Fruit fly (Drosophila melanogaster) whole organism, embryonic: ENCODE results near the gene CG32192.

Source experiments
- Atf-2 ChIP-seq: fragments of 200-800 bp; sonication (Bioruptor generic); optimal IDR thresholded peaks from 2 replicates; lab custom pipeline; 2016; ENCODE audit warnings: missing biosample characterization, missing genetic modification characterization
- B-H2 ChIP-seq: fragments of 200-800 bp; sonication (Bioruptor generic); optimal IDR thresholded peaks from 2 replicates; lab custom pipeline; 2018; ENCODE audit warnings: missing biosample characterization, mild to moderate bottlenecking, missing genetic modification characterization
- CG10565 ChIP-seq: fragments of 200-800 bp; sonication (Bioruptor generic); optimal IDR thresholded peaks from 3 replicates; lab custom pipeline; 2016; ENCODE audit warnings: missing biosample characterization, mild to moderate bottlenecking, missing genetic modification characterization
- CG11696 ChIP-seq: fragments of 200-800 bp; sonication (Bioruptor generic); IDR thresholded peaks from 2 replicates; pipeline ENCODE4 v1.3.6; 2022; ENCODE audit warnings: missing biosample characterization, missing genetic modification characterization
- CG14014 ChIP-seq: fragments of 200-800 bp; sonication (Bioruptor generic); IDR thresholded peaks from 2 replicates; pipeline ENCODE4 v1.3.6; 2022; ENCODE audit warnings: missing biosample characterization, missing genetic modification characterization
- CG14050 ChIP-seq: fragments of 200-800 bp; sonication (Bioruptor generic); IDR thresholded peaks from 3 replicates; pipeline ENCODE4 v1.3.6; 2022; ENCODE audit warnings: missing biosample characterization, missing genetic modification characterization
- CG15269 ChIP-seq: fragments of 200-800 bp; sonication (Bioruptor generic); optimal IDR thresholded peaks from 2 replicates; lab custom pipeline; 2018; ENCODE audit warnings: missing biosample characterization, mild to moderate bottlenecking, missing genetic modification characterization, moderate library complexity
- CG1529 ChIP-seq: fragments of 200-800 bp; sonication (Bioruptor generic); optimal IDR thresholded peaks from 3 replicates; lab custom pipeline; 2018; ENCODE audit warnings: missing biosample characterization, missing genetic modification characterization
- CG15479 ChIP-seq: fragments of 200-800 bp; sonication (Bioruptor generic); optimal IDR thresholded peaks from 3 replicates; lab custom pipeline; 2019; ENCODE audit warnings: missing biosample characterization, mild to moderate bottlenecking, missing genetic modification characterization, moderate library complexity
- CG16815 ChIP-seq: fragments of 200-800 bp; sonication (Bioruptor generic); optimal IDR thresholded peaks from 3 replicates; lab custom pipeline; 2017; ENCODE audit warnings: missing biosample characterization, mild to moderate bottlenecking, missing genetic modification characterization
- CG17568 ChIP-seq: fragments of 200-800 bp; sonication (Bioruptor generic); optimal IDR thresholded peaks from 2 replicates; lab custom pipeline; 2018; ENCODE audit warnings: missing biosample characterization, mild to moderate bottlenecking, missing genetic modification characterization, moderate library complexity
- CG3407 ChIP-seq: fragments of 200-800 bp; sonication (Bioruptor generic); optimal IDR thresholded peaks from 2 replicates; lab custom pipeline; 2018; ENCODE audit warnings: missing biosample characterization, mild to moderate bottlenecking, missing genetic modification characterization
- CG34376 ChIP-seq: fragments of 200-800 bp; sonication (Bioruptor generic); optimal IDR thresholded peaks from 2 replicates; lab custom pipeline; 2018; ENCODE audit warnings: missing biosample characterization, mild to moderate bottlenecking, missing genetic modification characterization
- CG6689 ChIP-seq: fragments of 200-800 bp; sonication (Bioruptor generic); IDR thresholded peaks from 2 replicates; pipeline ENCODE4 v1.3.6; 2022; ENCODE audit warnings: missing biosample characterization, missing genetic modification characterization
- CG8765 ChIP-seq: fragments of 200-800 bp; sonication (Bioruptor generic); IDR thresholded peaks from 2 replicates; pipeline ENCODE4 v1.3.6; 2022; ENCODE audit warnings: missing biosample characterization, missing genetic modification characterization
- CG9817 ChIP-seq: fragments of 200-800 bp; sonication (Bioruptor generic); optimal IDR thresholded peaks from 2 replicates; lab custom pipeline; 2018; ENCODE audit warnings: missing biosample characterization, mild to moderate bottlenecking, missing genetic modification characterization, moderate library complexity
- Camta ChIP-seq: fragments of 200-800 bp; sonication (Bioruptor generic); optimal IDR thresholded peaks from 2 replicates; lab custom pipeline; 2016; ENCODE audit warnings: missing biosample characterization, missing genetic modification characterization
- Chrac-16 ChIP-seq: fragments of 200-800 bp; sonication (Bioruptor generic); optimal IDR thresholded peaks from 3 replicates; lab custom pipeline; 2016; ENCODE audit warnings: missing biosample characterization, missing genetic modification characterization
- Dbx ChIP-seq: fragments of 200-800 bp; sonication (Bioruptor generic); IDR thresholded peaks from 3 replicates; pipeline ENCODE4 v1.3.6; 2022; ENCODE audit warnings: missing biosample characterization, missing genetic modification characterization
- Elba2 ChIP-seq: fragments of 200-800 bp; sonication (Bioruptor generic); optimal IDR thresholded peaks from 3 replicates; lab custom pipeline; 2016; ENCODE audit warnings: missing biosample characterization, missing genetic modification characterization
- GATAe ChIP-seq: fragments of 200-800 bp; sonication (Bioruptor generic); conservative IDR thresholded peaks from 2 replicates; pipeline ENCODE4 v1.3.6; 2022; ENCODE audit warnings: missing biosample characterization, missing genetic modification characterization
- Gsc ChIP-seq: fragments of 200-800 bp; sonication (Bioruptor generic); IDR thresholded peaks from 2 replicates; pipeline ENCODE4 v1.3.6; 2022; ENCODE audit warnings: missing biosample characterization, missing genetic modification characterization
- HHEX ChIP-seq: fragments of 200-800 bp; sonication (Bioruptor generic); optimal IDR thresholded peaks from 3 replicates; lab custom pipeline; 2017; ENCODE audit warnings: missing biosample characterization, mild to moderate bottlenecking, missing genetic modification characterization, missing genetic modification reagents
- HmgD ChIP-seq: fragments of 200-800 bp; sonication (Bioruptor generic); optimal IDR thresholded peaks from 3 replicates; lab custom pipeline; 2016; ENCODE audit warnings: missing biosample characterization, missing genetic modification characterization
- Jarid2 ChIP-seq: fragments of 200-800 bp; sonication (Bioruptor generic); optimal IDR thresholded peaks from 3 replicates; lab custom pipeline; 2017; ENCODE audit warnings: mild to moderate bottlenecking, missing biosample characterization, missing genetic modification reagents, missing genetic modification characterization
- NK7.1 ChIP-seq: fragments of 200-800 bp; sonication (Bioruptor generic); optimal IDR thresholded peaks from 3 replicates; lab custom pipeline; 2016; ENCODE audit warnings: missing biosample characterization, missing genetic modification characterization
- Oli ChIP-seq: fragments of 200-800 bp; sonication (Bioruptor generic); optimal IDR thresholded peaks from 2 replicates; lab custom pipeline; 2018; ENCODE audit warnings: missing biosample characterization, mild to moderate bottlenecking, missing genetic modification characterization, moderate library complexity
- aop ChIP-seq: fragments of 200-800 bp; sonication (Bioruptor generic); IDR thresholded peaks from 2 replicates; pipeline ENCODE4 v1.3.6; 2022; ENCODE audit warnings: missing biosample characterization, missing genetic modification characterization
- az2 ChIP-seq: fragments of 200-800 bp; sonication (Bioruptor generic); optimal IDR thresholded peaks from 3 replicates; lab custom pipeline; 2016; ENCODE audit warnings: missing biosample characterization, missing genetic modification characterization
- btn ChIP-seq: fragments of 200-800 bp; sonication (Bioruptor generic); optimal IDR thresholded peaks from 2 replicates; lab custom pipeline; 2016; ENCODE audit warnings: missing biosample characterization, missing genetic modification characterization
- dmrt11E ChIP-seq: fragments of 200-800 bp; sonication (Bioruptor generic); optimal IDR thresholded peaks from 3 replicates; lab custom pipeline; 2018; ENCODE audit warnings: missing biosample characterization, mild to moderate bottlenecking, missing genetic modification characterization, moderate library complexity
- ems ChIP-seq: fragments of 200-800 bp; sonication (Bioruptor generic); optimal IDR thresholded peaks from 3 replicates; lab custom pipeline; 2016; ENCODE audit warnings: missing biosample characterization, missing genetic modification characterization
- eyg ChIP-seq: fragments of 200-800 bp; sonication (Bioruptor generic); optimal IDR thresholded peaks from 3 replicates; lab custom pipeline; 2016; ENCODE audit warnings: missing biosample characterization, missing genetic modification characterization
- fd96Cb ChIP-seq: fragments of 200-800 bp; sonication (Bioruptor generic); optimal IDR thresholded peaks from 2 replicates; lab custom pipeline; 2018; ENCODE audit warnings: missing biosample characterization, mild to moderate bottlenecking, missing genetic modification characterization, moderate library complexity
- gem ChIP-seq: fragments of 200-800 bp; sonication (Bioruptor generic); optimal IDR thresholded peaks from 2 replicates; lab custom pipeline; 2019; ENCODE audit warnings: missing biosample characterization, mild to moderate bottlenecking, missing genetic modification characterization, moderate library complexity
- lola ChIP-seq, 3 experiments: fragments of >200 bp in 2 of 3; fragments of 200-800 bp in 1 of 3; sonication (Bioruptor generic) in 1 of 3; optimal IDR thresholded peaks; 2 replicates each; lab custom pipeline; 2017 to 2019; ENCODE audit warnings: missing biosample characterization in 3 of 3, missing genetic modification characterization in 3 of 3, mild to moderate bottlenecking in 1 of 3, moderate library complexity in 1 of 3
- nom ChIP-seq: fragments of 200-800 bp; sonication (Bioruptor generic); optimal IDR thresholded peaks from 2 replicates; lab custom pipeline; 2017; ENCODE audit warnings: missing biosample characterization, missing genetic modification characterization, mild to moderate bottlenecking, moderate library complexity, missing genetic modification reagents
- odd ChIP-seq: fragments of 200-800 bp; sonication (Bioruptor generic); optimal IDR thresholded peaks from 2 replicates; lab custom pipeline; 2017; ENCODE audit warnings: missing biosample characterization, mild to moderate bottlenecking, missing genetic modification characterization
- otp ChIP-seq: fragments of 200-800 bp; sonication (Bioruptor generic); IDR thresholded peaks from 3 replicates; pipeline ENCODE4, ENCODE4 v1.3.6; 2022; ENCODE audit warnings: missing biosample characterization, missing genetic modification characterization
- p53 ChIP-seq: fragments of 200-800 bp; sonication (Bioruptor generic); optimal IDR thresholded peaks from 2 replicates; lab custom pipeline; 2016; ENCODE audit warnings: missing biosample characterization, missing genetic modification characterization
- peb ChIP-seq: fragments of 200-800 bp; sonication (Bioruptor generic); IDR thresholded peaks from 2 replicates; pipeline ENCODE4 v1.3.6; 2022; ENCODE audit warnings: missing biosample characterization, missing genetic modification characterization
- pfk ChIP-seq: fragments of 200-800 bp; sonication (Bioruptor generic); optimal IDR thresholded peaks from 2 replicates; lab custom pipeline; 2018; ENCODE audit warnings: missing biosample characterization, mild to moderate bottlenecking, missing genetic modification characterization, moderate library complexity
- repo ChIP-seq: fragments of 200-800 bp; sonication (Bioruptor generic); optimal IDR thresholded peaks from 2 replicates; lab custom pipeline; 2016; ENCODE audit warnings: missing biosample characterization, missing genetic modification characterization
- rib ChIP-seq: fragments of 200-800 bp; sonication (Bioruptor generic); IDR thresholded peaks from 2 replicates; pipeline ENCODE4 v1.3.6; 2022; ENCODE audit warnings: missing biosample characterization, missing genetic modification characterization
- salm ChIP-seq: fragments of 200-800 bp; sonication (Bioruptor generic); optimal IDR thresholded peaks from 2 replicates; lab custom pipeline; 2018; ENCODE audit warnings: missing biosample characterization, mild to moderate bottlenecking, missing genetic modification characterization
- so ChIP-seq: fragments of 200-800 bp; sonication (Bioruptor generic); IDR thresholded peaks from 3 replicates; pipeline ENCODE4 v1.3.6; 2022; ENCODE audit warnings: missing biosample characterization, missing genetic modification characterization
- sr ChIP-seq: fragments of 200-800 bp; sonication (Bioruptor generic); IDR thresholded peaks from 3 replicates; pipeline ENCODE4 v1.3.6; 2022; ENCODE audit warnings: missing biosample characterization, missing genetic modification characterization
- toy ChIP-seq: fragments of 200-800 bp; sonication (Bioruptor generic); IDR thresholded peaks from 2 replicates; pipeline ENCODE4 v1.3.6; 2022; ENCODE audit warnings: missing biosample characterization, missing genetic modification characterization
- tx ChIP-seq: fragments of 200-800 bp; sonication (Bioruptor generic); optimal IDR thresholded peaks from 2 replicates; lab custom pipeline; 2016; ENCODE audit warnings: missing biosample characterization, missing genetic modification characterization
- zen2 ChIP-seq: fragments of 200-800 bp; sonication (Bioruptor generic); IDR thresholded peaks from 3 replicates; pipeline ENCODE4 v1.3.6; 2022; ENCODE audit warnings: missing biosample characterization, missing genetic modification characterization; ENCODE audit not compliant: partially characterized antibody

The CG32192 gene

dm6 chr3L:18064632-18065482 lies 24.7 kb downstream of the CG32192 start, which contains the start of gene Eip75B (continued):
- TF ChIP-seq nom (GFP tag; lab: Kevin White, UChicago) = peak; percentile 59
- peak; percentile 14 for TF ChIP-seq CG16815 (GFP tag; lab: Kevin White, UChicago)
- TF ChIP-seq salm (tag; lab: Kevin White, UChicago) = no peak
- no peak for TF ChIP-seq tx (GFP tag; lab: Kevin White, UChicago)
- TF ChIP-seq pfk (GFP tag; lab: Kevin White, UChicago) = no peak
- no peak for TF ChIP-seq Camta (GFP tag; lab: Kevin White, UChicago)
- TF ChIP-seq btn (GFP tag; lab: Kevin White, UChicago) = no peak
- peak; percentile 3 for TF ChIP-seq az2 (GFP tag; lab: Kevin White, UChicago)
- no peak for TF ChIP-seq Jarid2 (GFP tag; lab: Kevin White, UChicago)
- no peak for TF ChIP-seq so
- TF ChIP-seq CG9817 (tag; lab: Kevin White, UChicago) = no peak
- peak; percentile 4 for TF ChIP-seq fd96Cb
- no peak for TF ChIP-seq CG15269
- TF ChIP-seq NK7.1 (GFP tag; lab: Kevin White, UChicago) = no peak
- TF ChIP-seq ems (GFP tag; lab: Kevin White, UChicago) = no peak
- no peak for TF ChIP-seq Atf-2 (GFP tag; lab: Kevin White, UChicago)
- TF ChIP-seq CG17568 (GFP tag; lab: Kevin White, UChicago) = no peak
- no peak for TF ChIP-seq CG10565
- peak in 1 of 3 experiments; percentile 59 for TF ChIP-seq lola (GFP tag; optimal IDR thresholded peaks at IDR 0.05; lab: Kevin White, UChicago)
- no peak for TF ChIP-seq eyg (GFP tag; lab: Kevin White, UChicago)
- no peak for TF ChIP-seq rib
- peak; percentile 66 for TF ChIP-seq p53
- no peak for TF ChIP-seq otp (GFP tag; lab: Robert Waterston, UW)
- TF ChIP-seq HHEX (GFP tag; lab: Kevin White, UChicago) = no peak
- peak; percentile 15 for TF ChIP-seq CG3407 (GFP tag; lab: Kevin White, UChicago)
- no peak for TF ChIP-seq Elba2 (GFP tag; lab: Kevin White, UChicago)
- peak; percentile 52 for TF ChIP-seq dmrt11E (tag; lab: Kevin White, UChicago)
- TF ChIP-seq CG6689 (GFP tag; lab: Robert Waterston, UW) = peak; percentile 48
- no peak for TF ChIP-seq HmgD (GFP tag; lab: Kevin White, UChicago)
- no peak for TF ChIP-seq CG8765 (GFP tag; lab: Robert Waterston, UW)
- no peak for TF ChIP-seq peb (GFP tag; lab: Robert Waterston, UW)
- no peak for TF ChIP-seq toy (GFP tag; lab: Robert Waterston, UW)
- peak; percentile 37 for TF ChIP-seq CG15479 (GFP tag; lab: Kevin White, UChicago)
- TF ChIP-seq CG14050 (GFP tag; lab: Robert Waterston, UW) = no peak
- TF ChIP-seq odd (GFP tag; lab: Kevin White, UChicago) = no peak
- TF ChIP-seq Chrac-16 = peak; percentile 7
- TF ChIP-seq sr (GFP tag; lab: Robert Waterston, UW) = no peak
- TF ChIP-seq Gsc (GFP tag; lab: Robert Waterston, UW) = no peak
- no peak for TF ChIP-seq CG11696 (GFP tag; lab: Robert Waterston, UW)
- no peak for TF ChIP-seq aop (GFP tag; lab: Robert Waterston, UW)
- TF ChIP-seq B-H2 (GFP tag; lab: Kevin White, UChicago) = no peak
- TF ChIP-seq zen2 (GFP tag; lab: Robert Waterston, UW) = 0 out of 3 replicates have a peak, but pooled peaks have one; percentile 16
- no peak for TF ChIP-seq CG34376 (GFP tag; lab: Kevin White, UChicago)
- TF ChIP-seq gem (tag; lab: Kevin White, UChicago) = peak; percentile 49
- no peak for TF ChIP-seq GATAe
- TF ChIP-seq Oli (tag; lab: Kevin White, UChicago) = peak; percentile 5
- no peak for TF ChIP-seq repo (GFP tag; lab: Kevin White, UChicago)
- TF ChIP-seq CG14014 (GFP tag; lab: Robert Waterston, UW) = no peak
- TF ChIP-seq CG1529 (GFP tag; lab: Kevin White, UChicago) = peak; percentile 9
- no peak for TF ChIP-seq Dbx (GFP tag; lab: Robert Waterston, UW)
